Fruit fly (Drosophila melanogaster) whole organism, embryonic: ENCODE results near the gene IFT43.
A peak's percentile ranks its signal among the peaks of the same experiment; 100 is the strongest.

Source experiments
- Bgb ChIP-seq: fragments of 200-800 bp; sonication (Bioruptor generic); IDR thresholded peaks from 2 replicates; pipeline ENCODE4 v1.3.6; 2022; ENCODE audit warnings: missing biosample characterization, missing genetic modification characterization; ENCODE audit not compliant: partially characterized antibody
- CG12236 ChIP-seq: fragments of 200-800 bp; sonication (Bioruptor generic); optimal IDR thresholded peaks from 2 replicates; lab custom pipeline; 2016; ENCODE audit warnings: missing biosample characterization, missing genetic modification characterization
- CG12769 ChIP-seq: fragments of 200-800 bp; sonication (Bioruptor generic); optimal IDR thresholded peaks from 2 replicates; lab custom pipeline; 2019; ENCODE audit warnings: missing biosample characterization, mild to moderate bottlenecking, missing genetic modification characterization, moderate library complexity
- CG14965 ChIP-seq: fragments of 200-800 bp; sonication (Bioruptor generic); optimal IDR thresholded peaks from 2 replicates; lab custom pipeline; 2016; ENCODE audit warnings: missing biosample characterization, missing genetic modification characterization, borderline replicate concordance
- CG15479 ChIP-seq: fragments of 200-800 bp; sonication (Bioruptor generic); optimal IDR thresholded peaks from 3 replicates; lab custom pipeline; 2019; ENCODE audit warnings: missing biosample characterization, mild to moderate bottlenecking, missing genetic modification characterization, moderate library complexity
- CG17359 ChIP-seq: fragments of 200-800 bp; sonication (Bioruptor generic); optimal IDR thresholded peaks from 3 replicates; lab custom pipeline; 2018; ENCODE audit warnings: missing biosample characterization, mild to moderate bottlenecking, missing genetic modification characterization, moderate library complexity
- CG1792 ChIP-seq: fragments of 200-800 bp; sonication (Bioruptor generic); optimal IDR thresholded peaks from 2 replicates; lab custom pipeline; 2016; ENCODE audit warnings: missing biosample characterization, missing genetic modification characterization
- CG30020 ChIP-seq: fragments of 200-800 bp; optimal IDR thresholded peaks from 2 replicates; lab custom pipeline; 2019; ENCODE audit warnings: missing biosample characterization, mild to moderate bottlenecking, missing genetic modification characterization, moderate library complexity
- CG30431 ChIP-seq: fragments of 200-800 bp; sonication (Bioruptor generic); optimal IDR thresholded peaks from 2 replicates; lab custom pipeline; 2017; ENCODE audit warnings: missing biosample characterization, missing genetic modification characterization
- CG43689 ChIP-seq: fragments of 200-800 bp; sonication (Bioruptor generic); IDR thresholded peaks from 2 replicates; pipeline ENCODE4 v1.3.6; 2022; ENCODE audit warnings: missing biosample characterization, missing genetic modification characterization
- CG5245 ChIP-seq: fragments of 200-800 bp; sonication (Bioruptor generic); optimal IDR thresholded peaks from 3 replicates; lab custom pipeline; 2016; ENCODE audit warnings: missing biosample characterization, missing genetic modification characterization
- CG6765 ChIP-seq: fragments of 200-800 bp; sonication (Bioruptor generic); optimal IDR thresholded peaks from 3 replicates; lab custom pipeline; 2017; ENCODE audit warnings: missing biosample characterization, mild to moderate bottlenecking, missing genetic modification characterization
- CG6813 ChIP-seq: fragments of 200-800 bp; sonication (Bioruptor generic); optimal IDR thresholded peaks from 2 replicates; lab custom pipeline; 2017; ENCODE audit warnings: missing biosample characterization, missing genetic modification characterization, mild to moderate bottlenecking, moderate library complexity, missing genetic modification reagents
- CG7357 ChIP-seq: fragments of 200-800 bp; sonication (Bioruptor generic); IDR thresholded peaks from 3 replicates; pipeline ENCODE4 v1.3.6; 2022; ENCODE audit warnings: missing biosample characterization, missing genetic modification characterization
- CG8089 ChIP-seq: fragments of 200-800 bp; sonication (Bioruptor generic); optimal IDR thresholded peaks from 3 replicates; lab custom pipeline; 2016; ENCODE audit warnings: missing biosample characterization, missing genetic modification characterization
- CG9437 ChIP-seq: fragments of 200-800 bp; sonication (Bioruptor generic); optimal IDR thresholded peaks from 2 replicates; lab custom pipeline; 2018; ENCODE audit warnings: missing biosample characterization, mild to moderate bottlenecking, missing genetic modification characterization
- Camta ChIP-seq: fragments of 200-800 bp; sonication (Bioruptor generic); optimal IDR thresholded peaks from 2 replicates; lab custom pipeline; 2016; ENCODE audit warnings: missing biosample characterization, missing genetic modification characterization
- D ChIP-seq, 2 experiments: fragments of 200-800 bp in 1 of 2; fragments of >200 bp in 1 of 2; sonication (Bioruptor generic) in 1 of 2; optimal IDR thresholded peaks; 2 replicates in 1 of 2; 3 replicates in 1 of 2; lab custom pipeline; 2017; ENCODE audit warnings: mild to moderate bottlenecking in 1 of 2, missing biosample characterization in 1 of 2, missing genetic modification characterization in 1 of 2, missing genetic modification reagents in 1 of 2
- Deaf1 ChIP-seq: fragments of 200-800 bp; optimal IDR thresholded peaks from 3 replicates; lab custom pipeline; 2019; ENCODE audit warnings: missing biosample characterization, mild to moderate bottlenecking, missing genetic modification characterization, moderate library complexity
- Gsc ChIP-seq: fragments of 200-800 bp; sonication (Bioruptor generic); IDR thresholded peaks from 2 replicates; pipeline ENCODE4 v1.3.6; 2022; ENCODE audit warnings: missing biosample characterization, missing genetic modification characterization
- Kr ChIP-seq: fragments of 200-800 bp; sonication (Bioruptor generic); optimal IDR thresholded peaks from 2 replicates; lab custom pipeline; 2017; ENCODE audit warnings: missing biosample characterization, mild to moderate bottlenecking, missing genetic modification characterization
- Nf-YB ChIP-seq: fragments of 200-800 bp; sonication (Bioruptor generic); optimal IDR thresholded peaks from 3 replicates; lab custom pipeline; 2019; ENCODE audit warnings: missing biosample characterization, mild to moderate bottlenecking, missing genetic modification characterization, moderate library complexity
- Nf-YC ChIP-seq: fragments of 200-800 bp; optimal IDR thresholded peaks from 3 replicates; lab custom pipeline; 2019; ENCODE audit warnings: missing biosample characterization, mild to moderate bottlenecking, missing genetic modification characterization, moderate library complexity
- Opbp ChIP-seq: fragments of 200-800 bp; sonication (Bioruptor generic); IDR thresholded peaks from 3 replicates; pipeline ENCODE4 v1.3.6; 2022; ENCODE audit warnings: missing biosample characterization, missing genetic modification characterization; ENCODE audit not compliant: partially characterized antibody
- Taf1 ChIP-seq: fragments of 200-800 bp; sonication (Bioruptor generic); IDR thresholded peaks from 2 replicates; pipeline ENCODE4 v1.3.6; 2022; ENCODE audit warnings: missing biosample characterization, missing genetic modification characterization
- Trl ChIP-seq, 3 experiments: fragments of >200 bp in 2 of 3; fragments of 200-800 bp in 1 of 3; sonication (Bioruptor generic) in 1 of 3; optimal IDR thresholded peaks; 2 replicates in 1 of 3; 3 replicates in 2 of 3; lab custom pipeline; 2016 to 2017; ENCODE audit warnings: missing biosample characterization in 1 of 3, missing genetic modification characterization in 1 of 3
- Vsx1 ChIP-seq: fragments of 200-800 bp; sonication (Bioruptor generic); optimal IDR thresholded peaks from 2 replicates; lab custom pipeline; 2017; ENCODE audit warnings: missing biosample characterization, mild to moderate bottlenecking, missing genetic modification characterization, missing genetic modification reagents
- ara ChIP-seq: fragments of 200-800 bp; sonication (Bioruptor generic); IDR thresholded peaks from 2 replicates; pipeline ENCODE4 v1.3.6; 2022; ENCODE audit warnings: missing biosample characterization, missing genetic modification characterization
- bbx ChIP-seq: fragments of 200-800 bp; sonication (Bioruptor generic); IDR thresholded peaks from 2 replicates; pipeline ENCODE4 v1.3.6; 2022; ENCODE audit warnings: missing biosample characterization, missing genetic modification characterization; ENCODE audit not compliant: partially characterized antibody
- cg ChIP-seq: fragments of 200-800 bp; sonication (Bioruptor generic); optimal IDR thresholded peaks from 3 replicates; lab custom pipeline; 2019; ENCODE audit warnings: missing biosample characterization, mild to moderate bottlenecking, missing genetic modification characterization, moderate library complexity
- chm ChIP-seq: fragments of 200-800 bp; sonication (Bioruptor generic); IDR thresholded peaks from 2 replicates; pipeline ENCODE4 v1.3.6; 2022; ENCODE audit warnings: missing biosample characterization, missing genetic modification characterization
- corto ChIP-seq: fragments of 200-800 bp; sonication (Bioruptor generic); optimal IDR thresholded peaks from 2 replicates; lab custom pipeline; 2016; ENCODE audit warnings: missing biosample characterization, mild to moderate bottlenecking, missing genetic modification characterization, moderate library complexity
- crol ChIP-seq: fragments of 200-800 bp; sonication (Bioruptor generic); IDR thresholded peaks from 2 replicates; pipeline ENCODE4 v1.3.6; 2022; ENCODE audit warnings: missing biosample characterization, missing genetic modification characterization
- fd64A ChIP-seq: fragments of 200-800 bp; sonication (Bioruptor generic); optimal IDR thresholded peaks from 3 replicates; lab custom pipeline; 2018; ENCODE audit warnings: missing biosample characterization, mild to moderate bottlenecking, missing genetic modification characterization
- fd96Cb ChIP-seq: fragments of 200-800 bp; sonication (Bioruptor generic); optimal IDR thresholded peaks from 2 replicates; lab custom pipeline; 2018; ENCODE audit warnings: missing biosample characterization, mild to moderate bottlenecking, missing genetic modification characterization, moderate library complexity
- gsb ChIP-seq: fragments of 200-800 bp; sonication (Bioruptor generic); IDR thresholded peaks from 2 replicates; pipeline ENCODE4 v1.3.6; 2022; ENCODE audit warnings: missing biosample characterization, missing genetic modification characterization
- hb ChIP-seq: fragments of 200-800 bp; sonication (Bioruptor generic); IDR thresholded peaks from 3 replicates; pipeline ENCODE4 v1.3.6; 2022; ENCODE audit warnings: missing biosample characterization, missing genetic modification characterization; ENCODE audit not compliant: partially characterized antibody
- jigr1 ChIP-seq: fragments of 200-800 bp; sonication (Bioruptor generic); IDR thresholded peaks from 3 replicates; pipeline ENCODE4 v1.3.6; 2022; ENCODE audit warnings: missing biosample characterization, missing genetic modification characterization
- nau ChIP-seq: fragments of 200-800 bp; sonication (Bioruptor generic); optimal IDR thresholded peaks from 3 replicates; lab custom pipeline; 2017; ENCODE audit warnings: missing biosample characterization, mild to moderate bottlenecking, missing genetic modification characterization, missing genetic modification reagents
- onecut ChIP-seq: fragments of 200-800 bp; sonication (Bioruptor generic); IDR thresholded peaks from 2 replicates; pipeline ENCODE4 v1.3.6; 2022; ENCODE audit warnings: missing biosample characterization, missing genetic modification characterization
- pros ChIP-seq: fragments of 200-800 bp; sonication (Bioruptor generic); optimal IDR thresholded peaks from 3 replicates; lab custom pipeline; 2019; ENCODE audit warnings: missing biosample characterization, mild to moderate bottlenecking, missing genetic modification characterization, moderate library complexity
- row ChIP-seq: fragments of 200-800 bp; sonication (Bioruptor generic); IDR thresholded peaks from 3 replicates; pipeline ENCODE4 v1.3.6; 2022; ENCODE audit warnings: missing biosample characterization, missing genetic modification characterization
- sqz ChIP-seq: fragments of 200-800 bp; sonication (Bioruptor generic); optimal IDR thresholded peaks from 3 replicates; lab custom pipeline; 2018; ENCODE audit warnings: missing biosample characterization, mild to moderate bottlenecking, missing genetic modification characterization
- sr ChIP-seq: fragments of 200-800 bp; sonication (Bioruptor generic); IDR thresholded peaks from 3 replicates; pipeline ENCODE4 v1.3.6; 2022; ENCODE audit warnings: missing biosample characterization, missing genetic modification characterization
- tll ChIP-seq, 2 experiments: fragments of 200-800 bp in 1 of 2; fragments of >200 bp in 1 of 2; sonication (Bioruptor generic) in 1 of 2; optimal IDR thresholded peaks; 2 replicates each; lab custom pipeline; 2017 to 2019; ENCODE audit warnings: missing biosample characterization in 2 of 2, missing genetic modification characterization in 2 of 2, mild to moderate bottlenecking in 1 of 2, moderate library complexity in 1 of 2
- tx ChIP-seq: fragments of 200-800 bp; sonication (Bioruptor generic); optimal IDR thresholded peaks from 2 replicates; lab custom pipeline; 2016; ENCODE audit warnings: missing biosample characterization, missing genetic modification characterization
- yki ChIP-seq: fragments of >200 bp; optimal IDR thresholded peaks from 3 replicates; lab custom pipeline; 2018
- zen ChIP-seq: fragments of 200-800 bp; sonication (Bioruptor generic); optimal IDR thresholded peaks from 3 replicates; lab custom pipeline; 2018; ENCODE audit warnings: missing biosample characterization, mild to moderate bottlenecking, missing genetic modification characterization, moderate library complexity
- zfh1 ChIP-seq: fragments of 200-800 bp; sonication (Bioruptor generic); IDR thresholded peaks from 3 replicates; pipeline ENCODE4 v1.3.6; 2022; ENCODE audit warnings: missing biosample characterization, missing genetic modification characterization

IFT43 gene

dm6 chr2L:12666002-12666576, 28.7 kb downstream of the IFT43 start:
- TF ChIP-seq Camta: no peak
- TF ChIP-seq jigr1 (GFP tag; lab: Robert Waterston, UW): no peak
- no peak for TF ChIP-seq CG30431 (GFP tag; lab: Kevin White, UChicago)
- TF ChIP-seq yki (lab: Kevin White, UChicago): no peak
- peak in 1 of 2 experiments; percentile 98 for TF ChIP-seq tll (GFP tag; optimal IDR thresholded peaks at IDR 0.05; lab: Kevin White, UChicago)
- TF ChIP-seq D (optimal IDR thresholded peaks at IDR 0.05; lab: Kevin White, UChicago): peak; percentile 82
- TF ChIP-seq D (GFP tag; optimal IDR thresholded peaks at IDR 0.05; lab: Kevin White, UChicago): no peak
- TF ChIP-seq CG1792 (GFP tag; lab: Kevin White, UChicago): no peak
- peak; percentile 80 for TF ChIP-seq CG15479
- no peak for TF ChIP-seq CG8089 (GFP tag; lab: Kevin White, UChicago)
- no peak for TF ChIP-seq CG14965 (GFP tag; lab: Kevin White, UChicago)
- TF ChIP-seq bbx (GFP tag; lab: Robert Waterston, UW): no peak
- TF ChIP-seq nau (GFP tag; lab: Kevin White, UChicago): no peak
- TF ChIP-seq pros: no peak
- no peak for TF ChIP-seq CG12236
- no peak for TF ChIP-seq Taf1 (GFP tag; lab: Robert Waterston, UW)
- TF ChIP-seq onecut (GFP tag; lab: Robert Waterston, UW): no peak
- no peak for TF ChIP-seq CG5245 (GFP tag; lab: Kevin White, UChicago)
- no peak for TF ChIP-seq CG9437 (GFP tag; lab: Kevin White, UChicago)
- no peak for TF ChIP-seq Vsx1 (GFP tag; lab: Kevin White, UChicago)
- TF ChIP-seq fd64A (GFP tag; lab: Kevin White, UChicago): no peak
- no peak for TF ChIP-seq CG12769 (tag; lab: Kevin White, UChicago)
- TF ChIP-seq row (GFP tag; lab: Robert Waterston, UW): no peak
- TF ChIP-seq zen (tag; lab: Kevin White, UChicago): peak; percentile 97

- TF ChIP-seq CG6813 (GFP tag; lab: Kevin White, UChicago) (no peak), cg (GFP tag; lab: Kevin White, UChicago) (peak; percentile 78), CG15479 (no peak), tx (no peak), corto (no peak), Bgb (no peak), sqz (peak; percentile 19), Deaf1 (tag; lab: Kevin White, UChicago) (peak; percentile 71), Kr (no peak), sr (GFP tag; lab: Robert Waterston, UW) (peak; percentile 88), CG8089 (GFP tag; lab: Kevin White, UChicago) (no peak), Nf-YB (peak; percentile 91), CG7357 (GFP tag; lab: Robert Waterston, UW) (no peak), hb (GFP tag; lab: Robert Waterston, UW) (no peak), gsb (no peak), fd96Cb (no peak), ara (GFP tag; lab: Robert Waterston, UW) (no peak), zfh1 (GFP tag; lab: Robert Waterston, UW) (no peak), Nf-YC (tag; lab: Kevin White, UChicago) (peak; percentile 85), Gsc (GFP tag; lab: Robert Waterston, UW) (no peak), crol (GFP tag; lab: Robert Waterston, UW) (peak; percentile 15; the same call in 1 of the 2 replicates), chm (GFP tag; lab: Robert Waterston, UW) (no peak), CG43689 (no peak), CG30020 (tag; lab: Kevin White, UChicago) (no peak), CG17359 (tag; lab: Kevin White, UChicago) (no peak), CG6765 (GFP tag; lab: Kevin White, UChicago) (no peak), Trl (optimal IDR thresholded peaks at IDR 0.05; lab: Kevin White, UChicago) (peak in 1 of 2 experiments; percentile 7), Trl (GFP tag; optimal IDR thresholded peaks at IDR 0.05; lab: Kevin White, UChicago) (no peak), Opbp (GFP tag; lab: Robert Waterston, UW) (0 out of 3 replicates have a peak, but pooled peaks have one; percentile 29)
- TF ChIP-seq, all 482 proteins: peak for 9
Observed at dm6 chr2L:12657337-12657736, 37.5 kb downstream of the IFT43 start.
